Worm (Caenorhabditis elegans): Measurements from ENCODE around the gene F10D7.4.

The F10D7.4 gene

DNA sequence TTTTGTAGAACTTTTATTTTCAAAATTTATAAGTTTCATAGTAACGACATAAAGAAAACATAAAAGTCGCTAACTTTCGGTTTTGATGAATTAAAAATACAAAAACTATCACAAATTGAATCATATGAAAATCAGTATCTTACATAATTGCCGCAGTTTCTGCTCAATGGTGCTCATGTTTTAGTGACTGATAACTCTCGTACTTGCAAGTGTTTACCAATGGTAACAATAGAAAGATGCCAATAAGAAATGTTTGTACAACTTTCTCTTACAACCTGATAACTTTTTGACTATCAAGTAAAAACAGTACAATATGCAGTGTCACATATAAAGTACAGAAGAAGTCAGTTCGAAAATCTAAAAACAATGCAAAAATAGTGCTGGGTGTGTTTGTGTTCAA, 4.3 kb upstream of the F10D7.4 start:
- no peak for TF ChIP-seq hmbx-1 (tag; optimal IDR thresholded peaks at IDR 0.05)
- no peak for TF ChIP-seq scrt-1 (GFP tag; IDR thresholded peaks at IDR 0.05)
- no peak for TF ChIP-seq ets-7 (tag; optimal IDR thresholded peaks at IDR 0.05)
- no peak for TF ChIP-seq ceh-36 (tag; optimal IDR thresholded peaks at IDR 0.05)
- TF ChIP-seq hnd-1 (tag; optimal IDR thresholded peaks at IDR 0.05) = no peak
- no peak for TF ChIP-seq hmg-4 (GFP tag; optimal IDR thresholded peaks at IDR 0.05)
- no peak for TF ChIP-seq ama-1 (optimal IDR thresholded peaks at IDR 0.05)
- no peak for TF ChIP-seq tbx-37 (GFP tag; conservative IDR thresholded peaks at IDR 0.05)
- TF ChIP-seq flt-1 (GFP tag; IDR thresholded peaks at IDR 0.05) = no peak
- TF ChIP-seq F13C5.2 (tag; optimal IDR thresholded peaks at IDR 0.05) = no peak

DNA sequence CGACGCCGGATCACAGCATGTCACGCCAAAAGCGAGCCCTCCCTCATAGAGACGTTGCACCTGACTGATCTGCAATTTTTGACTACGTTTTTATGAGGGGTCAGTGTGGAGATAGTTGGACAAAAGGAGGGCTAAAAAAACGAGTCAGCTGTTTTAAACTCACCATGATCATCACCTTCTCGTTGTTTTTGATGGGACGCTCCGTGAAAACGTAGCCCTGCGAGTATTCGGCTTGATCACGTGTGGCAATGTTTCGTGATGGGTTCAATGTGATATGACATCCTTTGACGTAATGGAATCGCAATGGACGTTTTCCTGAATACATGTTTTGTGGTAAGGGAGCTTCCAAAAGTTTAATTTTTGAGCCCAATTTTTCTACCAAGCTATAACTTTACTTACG, 3.2 kb upstream of the F10D7.4 start:
- TF ChIP-seq hmbx-1 (tag; optimal IDR thresholded peaks at IDR 0.05) (no peak), ama-1 (optimal IDR thresholded peaks at IDR 0.05) (no peak), tra-4 (tag; optimal IDR thresholded peaks at IDR 0.05) (no peak), hmg-4 (GFP tag; optimal IDR thresholded peaks at IDR 0.05) (no peak), ceh-36 (tag; optimal IDR thresholded peaks at IDR 0.05) (no peak)

DNA sequence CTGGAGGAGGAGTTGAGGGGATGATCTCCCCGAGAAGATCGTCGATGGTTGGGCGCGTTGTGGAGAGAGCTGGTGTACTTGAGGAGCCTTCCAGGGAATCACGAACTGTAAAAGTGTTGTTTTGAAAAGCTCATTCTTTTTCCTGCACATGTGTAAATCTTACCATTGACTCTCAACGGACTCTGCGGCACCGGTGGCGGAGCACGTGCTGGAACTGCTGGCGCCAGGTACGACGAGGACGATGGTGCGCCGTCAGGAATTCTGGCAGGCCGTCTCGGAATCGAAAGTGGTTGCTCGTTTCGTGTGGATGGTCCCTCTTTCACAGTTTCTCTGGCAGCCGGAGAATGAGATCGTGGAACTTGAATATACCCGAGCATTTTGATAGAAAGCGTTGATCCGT, 2.5 kb upstream of the F10D7.4 start:
- TF ChIP-seq ceh-36 (tag; optimal IDR thresholded peaks at IDR 0.05) (no peak), hnd-1 (tag; optimal IDR thresholded peaks at IDR 0.05) (no peak), ceh-13 (GFP tag; optimal IDR thresholded peaks at IDR 0.05) (no peak), hmbx-1 (tag; optimal IDR thresholded peaks at IDR 0.05) (no peak), tra-4 (tag; optimal IDR thresholded peaks at IDR 0.05) (no peak), pes-1 (GFP tag; IDR thresholded peaks at IDR 0.05) (no peak), B0310.2 (tag; optimal IDR thresholded peaks at IDR 0.05) (no peak), tbx-11 (GFP tag; IDR thresholded peaks at IDR 0.05) (no peak), aly-1 (tag; optimal IDR thresholded peaks at IDR 0.05) (no peak), scrt-1 (GFP tag; IDR thresholded peaks at IDR 0.05) (no peak), tbx-37 (GFP tag; conservative IDR thresholded peaks at IDR 0.05) (no peak), F13C5.2 (tag; optimal IDR thresholded peaks at IDR 0.05) (no peak), ama-1 (optimal IDR thresholded peaks at IDR 0.05) (no peak), sea-1 (GFP tag; conservative IDR thresholded peaks at IDR 0.05) (no peak), hmg-4 (GFP tag; optimal IDR thresholded peaks at IDR 0.05) (no peak), ets-7 (tag; optimal IDR thresholded peaks at IDR 0.05) (no peak), flt-1 (GFP tag; IDR thresholded peaks at IDR 0.05) (no peak)

DNA sequence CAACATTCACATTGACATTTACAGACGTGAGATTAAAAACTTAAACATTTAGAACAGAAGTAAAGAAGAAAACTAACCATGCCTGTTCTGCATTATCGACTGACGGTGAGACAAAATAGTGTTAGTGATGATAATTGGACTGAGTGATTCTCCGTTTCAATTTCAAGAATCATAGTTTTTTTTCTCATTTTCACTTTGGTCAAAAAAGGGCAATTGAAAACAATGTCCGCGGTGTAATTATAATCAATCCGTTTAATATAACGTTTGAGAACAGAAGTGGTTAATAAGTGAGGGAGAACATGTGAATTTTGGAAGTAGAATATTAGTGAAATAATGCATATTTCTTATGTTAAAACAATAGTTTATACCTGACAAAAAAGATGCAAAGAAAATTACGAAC, 2.2 kb downstream of the F10D7.4 start, which contains the start of gene F10D7.10:
Gene F10D7.10 (minus strand): TSS at position 101 of the 400 bp plus-strand sequence.
- no peak for TF ChIP-seq sea-1 (GFP tag; conservative IDR thresholded peaks at IDR 0.05)
- TF ChIP-seq ceh-36 (tag; optimal IDR thresholded peaks at IDR 0.05) = no peak

DNA sequence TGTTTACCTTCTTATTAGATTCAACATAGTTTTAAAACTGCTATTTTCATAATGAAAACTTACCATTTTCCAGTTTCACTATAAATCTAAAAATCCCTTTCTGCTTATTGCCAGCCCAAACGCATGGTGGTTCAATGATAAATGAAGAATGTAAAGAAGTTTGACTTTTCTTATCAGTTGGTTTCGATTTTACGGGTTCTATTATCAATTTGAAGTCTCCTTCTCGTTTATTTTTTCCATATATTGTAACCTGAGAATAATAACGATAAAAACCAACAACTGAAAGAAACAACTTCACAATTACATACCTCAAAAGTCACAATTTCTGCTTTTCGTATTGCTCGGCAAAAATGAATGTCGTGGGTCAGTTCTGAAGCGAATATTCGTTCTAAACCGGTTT, 2.9 kb downstream of the F10D7.4 start:
- TF ChIP-seq ets-7 (tag; optimal IDR thresholded peaks at IDR 0.05) (no peak), F13C5.2 (tag; optimal IDR thresholded peaks at IDR 0.05) (no peak), flt-1 (GFP tag; IDR thresholded peaks at IDR 0.05) (no peak), ceh-13 (GFP tag; optimal IDR thresholded peaks at IDR 0.05) (no peak), hmbx-1 (tag; optimal IDR thresholded peaks at IDR 0.05) (no peak), hnd-1 (tag; optimal IDR thresholded peaks at IDR 0.05) (no peak), ceh-36 (tag; optimal IDR thresholded peaks at IDR 0.05) (no peak), B0310.2 (tag; optimal IDR thresholded peaks at IDR 0.05) (no peak), sea-1 (GFP tag; conservative IDR thresholded peaks at IDR 0.05) (no peak), tbx-37 (GFP tag; conservative IDR thresholded peaks at IDR 0.05) (no peak), pes-1 (GFP tag; IDR thresholded peaks at IDR 0.05) (no peak), ama-1 (optimal IDR thresholded peaks at IDR 0.05) (no peak), hmg-4 (GFP tag; optimal IDR thresholded peaks at IDR 0.05) (no peak), aly-1 (tag; optimal IDR thresholded peaks at IDR 0.05) (no peak), scrt-1 (GFP tag; IDR thresholded peaks at IDR 0.05) (no peak), tbx-11 (GFP tag; IDR thresholded peaks at IDR 0.05) (no peak), tra-4 (tag; optimal IDR thresholded peaks at IDR 0.05) (no peak)

DNA sequence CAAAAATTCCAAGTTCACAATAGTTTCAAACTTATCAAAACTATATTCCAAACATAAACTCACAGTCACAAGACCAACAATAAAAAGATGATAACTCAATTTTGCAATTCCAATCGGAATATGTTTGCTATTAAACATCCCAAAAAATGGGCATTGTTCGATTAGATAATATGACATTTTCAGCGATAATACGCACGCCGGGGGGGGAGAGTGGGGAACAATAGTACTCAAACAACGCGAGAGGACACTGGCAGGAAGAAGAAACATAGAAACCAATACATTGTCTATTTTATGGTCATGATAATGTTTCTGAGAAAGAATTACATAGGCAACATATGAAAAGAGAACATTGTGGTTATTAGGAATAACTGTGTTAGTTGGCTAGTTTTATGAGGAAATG, 6.0 kb downstream of the F10D7.4 start:
- TF ChIP-seq hmbx-1 (tag; optimal IDR thresholded peaks at IDR 0.05) (no peak), tbx-37 (GFP tag; conservative IDR thresholded peaks at IDR 0.05) (no peak), hnd-1 (tag; optimal IDR thresholded peaks at IDR 0.05) (no peak), pes-1 (GFP tag; IDR thresholded peaks at IDR 0.05) (no peak), hmg-4 (GFP tag; optimal IDR thresholded peaks at IDR 0.05) (no peak), ama-1 (optimal IDR thresholded peaks at IDR 0.05) (no peak), tbx-11 (GFP tag; IDR thresholded peaks at IDR 0.05) (no peak), B0310.2 (tag; optimal IDR thresholded peaks at IDR 0.05) (no peak), scrt-1 (GFP tag; IDR thresholded peaks at IDR 0.05) (no peak), ceh-13 (GFP tag; optimal IDR thresholded peaks at IDR 0.05) (no peak), aly-1 (tag; optimal IDR thresholded peaks at IDR 0.05) (no peak), sea-1 (GFP tag; conservative IDR thresholded peaks at IDR 0.05) (no peak), flt-1 (GFP tag; IDR thresholded peaks at IDR 0.05) (no peak), tra-4 (tag; optimal IDR thresholded peaks at IDR 0.05) (no peak), ets-7 (tag; optimal IDR thresholded peaks at IDR 0.05) (no peak), F13C5.2 (tag; optimal IDR thresholded peaks at IDR 0.05) (no peak), ceh-36 (tag; optimal IDR thresholded peaks at IDR 0.05) (no peak)

DNA sequence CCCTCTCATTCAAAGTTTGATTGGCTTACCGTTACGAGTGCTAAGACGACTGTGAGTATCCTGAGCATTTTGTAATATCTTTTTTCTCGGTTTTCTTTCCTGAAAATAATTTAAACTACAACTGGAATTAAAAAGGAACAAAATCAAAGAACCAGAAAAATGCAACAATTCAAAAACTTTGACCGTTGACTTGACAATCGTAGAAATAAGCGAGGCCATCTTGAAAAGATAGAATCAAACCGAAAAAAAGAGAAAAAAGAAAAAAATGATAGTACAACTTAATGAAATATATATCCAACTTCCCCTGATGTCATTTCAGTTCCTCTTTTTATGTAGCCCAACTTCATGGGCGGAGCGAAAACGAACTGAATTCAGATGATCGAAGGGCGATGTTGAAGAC, 7.3 kb downstream of the F10D7.4 start, which contains the start of gene F10D7.3:
Gene F10D7.3 (minus strand): TSS at position 101 of the 400 bp plus-strand sequence.
- TF ChIP-seq ama-1 (optimal IDR thresholded peaks at IDR 0.05) (no peak), ceh-13 (GFP tag; optimal IDR thresholded peaks at IDR 0.05) (no peak), ceh-36 (tag; optimal IDR thresholded peaks at IDR 0.05) (no peak), scrt-1 (GFP tag; IDR thresholded peaks at IDR 0.05) (no peak), aly-1 (tag; optimal IDR thresholded peaks at IDR 0.05) (no peak), B0310.2 (tag; optimal IDR thresholded peaks at IDR 0.05) (no peak), hmbx-1 (tag; optimal IDR thresholded peaks at IDR 0.05) (no peak), ets-7 (tag; optimal IDR thresholded peaks at IDR 0.05) (no peak), tra-4 (tag; optimal IDR thresholded peaks at IDR 0.05) (no peak), hnd-1 (tag; optimal IDR thresholded peaks at IDR 0.05) (no peak), tbx-11 (GFP tag; IDR thresholded peaks at IDR 0.05) (no peak), tbx-37 (GFP tag; conservative IDR thresholded peaks at IDR 0.05) (no peak)

DNA sequence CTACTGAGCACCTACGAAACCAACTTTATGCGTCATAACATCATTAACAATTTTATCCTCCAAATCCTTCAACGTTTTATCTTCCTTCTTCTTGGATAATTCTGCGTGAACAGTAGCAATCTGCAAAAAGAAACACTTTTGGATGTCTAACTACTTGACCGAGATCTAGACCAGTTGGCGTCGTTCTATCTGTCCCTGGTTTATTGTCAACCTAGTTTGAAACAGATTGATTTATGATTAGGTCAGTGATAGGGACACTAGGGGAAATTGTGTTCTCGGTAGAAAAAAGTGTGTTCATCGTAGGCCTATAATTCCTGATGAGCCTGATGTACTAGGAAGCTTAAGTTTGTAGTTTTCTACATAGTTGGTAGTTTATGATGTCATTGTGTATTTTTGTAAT, 7.9 kb downstream of the F10D7.4 start:
- TF ChIP-seq ama-1 (optimal IDR thresholded peaks at IDR 0.05) (no peak), hnd-1 (tag; optimal IDR thresholded peaks at IDR 0.05) (no peak), hmg-4 (GFP tag; optimal IDR thresholded peaks at IDR 0.05) (no peak), pes-1 (GFP tag; IDR thresholded peaks at IDR 0.05) (no peak), tbx-11 (GFP tag; IDR thresholded peaks at IDR 0.05) (no peak), scrt-1 (GFP tag; IDR thresholded peaks at IDR 0.05) (no peak), aly-1 (tag; optimal IDR thresholded peaks at IDR 0.05) (no peak), tra-4 (tag; optimal IDR thresholded peaks at IDR 0.05) (no peak), B0310.2 (tag; optimal IDR thresholded peaks at IDR 0.05) (no peak), tbx-37 (GFP tag; conservative IDR thresholded peaks at IDR 0.05) (no peak)

Data from whole organism, early embryonic.